Fruit fly (Drosophila melanogaster) whole organism, wandering third instar larva: ENCODE measurements around the gene CG15579.

Experiments used
- CG32264 ChIP-seq: fragments of 200-800 bp; sonication (Bioruptor generic); optimal IDR thresholded peaks from 2 replicates; lab custom pipeline; 2016; ENCODE audit warnings: missing biosample characterization, missing genetic modification characterization
- CG9705 ChIP-seq: fragments of 200-800 bp; sonication (Bioruptor generic); optimal IDR thresholded peaks from 2 replicates; lab custom pipeline; 2018; ENCODE audit warnings: missing biosample characterization, mild to moderate bottlenecking, missing genetic modification characterization
- CrebA ChIP-seq: fragments of 200-800 bp; sonication (Bioruptor generic); optimal IDR thresholded peaks from 2 replicates; lab custom pipeline; 2016; ENCODE audit warnings: missing biosample characterization, mild to moderate bottlenecking, missing genetic modification characterization, borderline replicate concordance
- Dfd ChIP-seq: fragments of >200 bp; optimal IDR thresholded peaks from 2 replicates; lab custom pipeline; 2017; ENCODE audit warnings: missing biosample characterization, missing genetic modification characterization
- Dif ChIP-seq: fragments of 200-275, 200-300 bp; sonication (Bioruptor generic); optimal IDR thresholded peaks from 2 replicates; lab custom pipeline; 2018; ENCODE audit warnings: missing biosample characterization, missing genetic modification characterization; ENCODE audit not compliant: partially characterized antibody
- GATAd ChIP-seq: sonication (Bioruptor generic); optimal IDR thresholded peaks from 2 replicates; lab custom pipeline; 2016; ENCODE audit warnings: missing biosample characterization, missing genetic modification characterization
- HLH106 ChIP-seq: fragments of 200-800 bp; optimal IDR thresholded peaks from 3 replicates; lab custom pipeline; 2019; ENCODE audit warnings: missing biosample characterization, mild to moderate bottlenecking, missing genetic modification characterization, moderate library complexity
- Hnf4 ChIP-seq: fragments of 200-800 bp; sonication (Bioruptor generic); optimal IDR thresholded peaks from 2 replicates; lab custom pipeline; 2016; ENCODE audit warnings: missing biosample characterization, mild to moderate bottlenecking, missing genetic modification characterization
- Hr83 ChIP-seq: fragments of 200-300 bp; sonication (Bioruptor generic); optimal IDR thresholded peaks from 2 replicates; lab custom pipeline; 2016; ENCODE audit warnings: missing biosample characterization, mild to moderate bottlenecking, missing genetic modification characterization, moderate library complexity; ENCODE audit not compliant: poor library complexity, severe bottlenecking
- Mio ChIP-seq: sonication (Bioruptor generic); optimal IDR thresholded peaks from 2 replicates; lab custom pipeline; 2016; ENCODE audit warnings: missing biosample characterization, missing genetic modification characterization
- Myc ChIP-seq: fragments of >200 bp; optimal IDR thresholded peaks from 2 replicates; lab custom pipeline; 2017
- N ChIP-seq: fragments of >200 bp; optimal IDR thresholded peaks from 2 replicates; lab custom pipeline; 2018; ENCODE audit warnings: missing biosample characterization, missing external identifiers, missing genetic modification characterization
- Rel ChIP-seq, 2 experiments: fragments of 200-800 bp; sonication (Bioruptor generic) in 1 of 2; optimal IDR thresholded peaks; 2 replicates in 1 of 2; 3 replicates in 1 of 2; lab custom pipeline; 2016 to 2019; ENCODE audit warnings: mild to moderate bottlenecking in 2 of 2, missing biosample characterization in 2 of 2, missing genetic modification characterization in 2 of 2, moderate library complexity in 1 of 2
- Sp1 ChIP-seq: fragments of 200-800 bp; sonication (Bioruptor generic); optimal IDR thresholded peaks from 3 replicates; lab custom pipeline; 2019; ENCODE audit warnings: missing biosample characterization, mild to moderate bottlenecking, missing genetic modification characterization, moderate library complexity
- Vsx2 ChIP-seq: fragments of 200-300, 225-300 bp; sonication (Bioruptor generic); optimal IDR thresholded peaks from 2 replicates; lab custom pipeline; 2018; ENCODE audit warnings: missing biosample characterization, missing genetic modification characterization; ENCODE audit not compliant: partially characterized antibody
- br ChIP-seq: fragments of 200-800 bp; sonication (Bioruptor generic); optimal IDR thresholded peaks from 2 replicates; lab custom pipeline; 2016; ENCODE audit warnings: missing biosample characterization, missing genetic modification characterization
- brk ChIP-seq: fragments of 200-800 bp; sonication (Bioruptor generic); optimal IDR thresholded peaks from 2 replicates; lab custom pipeline; 2016; ENCODE audit warnings: missing biosample characterization, mild to moderate bottlenecking, missing genetic modification characterization
- dl ChIP-seq, 2 experiments: fragments of 175-275, 200-275 bp in 1 of 2; fragments of 200-275 bp in 1 of 2; sonication (Bioruptor generic); optimal IDR thresholded peaks; lab custom pipeline; 2018; ENCODE audit warnings: mild to moderate bottlenecking in 2 of 2, missing biosample characterization in 2 of 2, missing genetic modification characterization in 2 of 2, moderate library complexity in 2 of 2; ENCODE audit not compliant: partially characterized antibody in 2 of 2, insufficient read depth in 1 of 2
- dmrt93B ChIP-seq: fragments of 200-800 bp; sonication (Bioruptor generic); optimal IDR thresholded peaks from 2 replicates; lab custom pipeline; 2018; ENCODE audit warnings: missing biosample characterization, mild to moderate bottlenecking, missing genetic modification characterization
- dsf ChIP-seq: sonication (Bioruptor generic); optimal IDR thresholded peaks from 2 replicates; lab custom pipeline; 2016; ENCODE audit warnings: missing biosample characterization, missing genetic modification characterization, borderline replicate concordance
- ey ChIP-seq: fragments of 200-800 bp; sonication (Bioruptor generic); optimal IDR thresholded peaks from 2 replicates; lab custom pipeline; 2016; ENCODE audit warnings: missing biosample characterization, missing genetic modification characterization
- foxo ChIP-seq, 2 experiments: fragments of 200-800 bp; sonication (Bioruptor generic); optimal IDR thresholded peaks; 2 replicates in 1 of 2; 3 replicates in 1 of 2; lab custom pipeline; 2016 to 2017; ENCODE audit warnings: missing biosample characterization in 2 of 2, missing genetic modification characterization in 2 of 2
- fru ChIP-seq: fragments of 200-800 bp; sonication (Bioruptor generic); optimal IDR thresholded peaks from 3 replicates; lab custom pipeline; 2016; ENCODE audit warnings: missing biosample characterization, mild to moderate bottlenecking, missing genetic modification characterization
- h ChIP-seq: fragments of 200-800 bp; sonication (Bioruptor generic); optimal IDR thresholded peaks from 3 replicates; lab custom pipeline; 2016; ENCODE audit warnings: missing biosample characterization, mild to moderate bottlenecking, missing genetic modification characterization
- jim ChIP-seq: fragments of 175-275, 200-325 bp; sonication (Bioruptor generic); optimal IDR thresholded peaks from 2 replicates; lab custom pipeline; 2016; ENCODE audit warnings: missing biosample characterization, mild to moderate bottlenecking, missing genetic modification characterization
- pan ChIP-seq: fragments of >200 bp; optimal IDR thresholded peaks from 2 replicates; lab custom pipeline; 2017
- psq ChIP-seq: fragments of 200-800 bp; sonication (Bioruptor generic); optimal IDR thresholded peaks from 3 replicates; lab custom pipeline; 2017; ENCODE audit warnings: missing biosample characterization, mild to moderate bottlenecking, missing genetic modification characterization, moderate library complexity
- rgr ChIP-seq: fragments of 200-800 bp; sonication (Bioruptor generic); optimal IDR thresholded peaks from 3 replicates; lab custom pipeline; 2016; ENCODE audit warnings: missing biosample characterization, mild to moderate bottlenecking, missing genetic modification characterization
- sage ChIP-seq: fragments of 200-800 bp; sonication (Bioruptor generic); optimal IDR thresholded peaks from 2 replicates; lab custom pipeline; 2016; ENCODE audit warnings: missing biosample characterization, mild to moderate bottlenecking, missing genetic modification characterization
- sv ChIP-seq: fragments of 200-800 bp; sonication (Bioruptor generic); optimal IDR thresholded peaks from 3 replicates; lab custom pipeline; 2016; ENCODE audit warnings: missing biosample characterization, missing genetic modification characterization
- tai ChIP-seq: sonication (Bioruptor generic); optimal IDR thresholded peaks from 2 replicates; lab custom pipeline; 2016; ENCODE audit warnings: missing biosample characterization, missing genetic modification characterization
- woc ChIP-seq: sonication (Bioruptor generic); optimal IDR thresholded peaks from 2 replicates; lab custom pipeline; 2016; ENCODE audit warnings: missing biosample characterization, mild to moderate bottlenecking, missing genetic modification characterization

CG15579 gene

dm6 chrX:4276900-4277299 lies 34.7 kb downstream of the CG15579 start, which contains the start of gene CG15577:
Gene CG15577 (minus strand): TSS chrX:4277000.
- TF ChIP-seq psq (GFP tag; lab: Kevin White, UChicago) (no peak), Rel (GFP tag; optimal IDR thresholded peaks at IDR 0.05; lab: Kevin White, UChicago) (no peak), Rel (tag; optimal IDR thresholded peaks at IDR 0.05; lab: Kevin White, UChicago) (no peak), jim (GFP tag; lab: Kevin White, UChicago) (no peak), CrebA (GFP tag; lab: Kevin White, UChicago) (no peak), dmrt93B (GFP tag; lab: Kevin White, UChicago) (no peak), brk (no peak), sage (GFP tag; lab: Kevin White, UChicago) (no peak), Mio (GFP tag; lab: Kevin White, UChicago) (no peak), Hnf4 (no peak), HLH106 (tag; lab: Kevin White, UChicago) (no peak), foxo (GFP tag; optimal IDR thresholded peaks at IDR 0.05; lab: Kevin White, UChicago) (no peak), Sp1 (no peak), Dif (GFP tag; lab: Kevin White, UChicago) (no peak), woc (GFP tag; lab: Kevin White, UChicago) (no peak), sv (GFP tag; lab: Kevin White, UChicago) (no peak)

dm6 chrX:4273499-4273898 lies 38.1 kb downstream of the CG15579 start:
- TF ChIP-seq Myc (lab: Kevin White, UChicago) (no peak), dsf (GFP tag; lab: Kevin White, UChicago) (no peak), br (GFP tag; lab: Kevin White, UChicago) (no peak), Rel (GFP tag; optimal IDR thresholded peaks at IDR 0.05; lab: Kevin White, UChicago) (no peak), Rel (tag; optimal IDR thresholded peaks at IDR 0.05; lab: Kevin White, UChicago) (no peak), Vsx2 (GFP tag; lab: Kevin White, UChicago) (no peak), pan (lab: Kevin White, UChicago) (no peak), GATAd (no peak), rgr (GFP tag; lab: Kevin White, UChicago) (no peak), h (GFP tag; lab: Kevin White, UChicago) (no peak), Hnf4 (no peak), woc (GFP tag; lab: Kevin White, UChicago) (no peak), tai (GFP tag; lab: Kevin White, UChicago) (no peak), fru (no peak), CG32264 (GFP tag; lab: Kevin White, UChicago) (no peak), CG9705 (GFP tag; lab: Kevin White, UChicago) (no peak), Sp1 (no peak), Hr83 (GFP tag; lab: Kevin White, UChicago) (no peak), ey (no peak), Dif (GFP tag; lab: Kevin White, UChicago) (no peak), HLH106 (tag; lab: Kevin White, UChicago) (no peak)

dm6 chrX:4268401-4268800 lies 43.2 kb downstream of the CG15579 start, which contains the start of gene CG15572:
Gene CG15572 (plus strand): TSS chrX:4268701.
- TF ChIP-seq dsf (GFP tag; lab: Kevin White, UChicago) (no peak), dl (GFP tag; optimal IDR thresholded peaks at IDR 0.05; lab: Kevin White, UChicago; ENCODE audit: insufficient read depth in 1 of 2, partially characterized antibody in 2 of 2) (no peak), h (GFP tag; lab: Kevin White, UChicago) (no peak), sage (GFP tag; lab: Kevin White, UChicago) (no peak)

dm6 chrX:4265797-4266196 lies 45.8 kb downstream of the CG15579 start, which contains the start of gene CG12691:
Gene CG12691 (plus strand): TSS chrX:4266097.
- TF ChIP-seq foxo (GFP tag; optimal IDR thresholded peaks at IDR 0.05; lab: Kevin White, UChicago) (no peak), sage (GFP tag; lab: Kevin White, UChicago) (no peak), GATAd (no peak), dl (GFP tag; optimal IDR thresholded peaks at IDR 0.05; lab: Kevin White, UChicago; ENCODE audit: insufficient read depth in 1 of 2, partially characterized antibody in 2 of 2) (no peak), pan (lab: Kevin White, UChicago) (no peak), woc (GFP tag; lab: Kevin White, UChicago) (no peak), sv (GFP tag; lab: Kevin White, UChicago) (no peak), Dif (GFP tag; lab: Kevin White, UChicago) (no peak), rgr (GFP tag; lab: Kevin White, UChicago) (no peak), h (GFP tag; lab: Kevin White, UChicago) (no peak), CG9705 (GFP tag; lab: Kevin White, UChicago) (no peak), CrebA (GFP tag; lab: Kevin White, UChicago) (no peak), CG32264 (GFP tag; lab: Kevin White, UChicago) (no peak), dsf (GFP tag; lab: Kevin White, UChicago) (no peak), N (no peak), Vsx2 (GFP tag; lab: Kevin White, UChicago) (no peak), Dfd (GFP tag; lab: Kevin White, UChicago) (no peak)
